Fruit fly (Drosophila melanogaster): Measurements from ENCODE around the gene lbe.

The lbe gene

dm6 chr3R:21426795-21427194, 19.5 kb downstream of the lbe start:
- TF ChIP-seq CG17801 (GFP tag; optimal IDR thresholded peaks at IDR 0.05; ENCODE audit: partially characterized antibody) = no peak

- no peak for TF ChIP-seq CG17801 (GFP tag; optimal IDR thresholded peaks at IDR 0.05; ENCODE audit: partially characterized antibody)
These were observed 26.4 kb downstream of the lbe start for dm6 chr3R:21419932-21420331.

dm6 chr3R:21419258-21419657, 27.1 kb downstream of the lbe start:
- no peak for TF ChIP-seq CG17801 (GFP tag; optimal IDR thresholded peaks at IDR 0.05; ENCODE audit: partially characterized antibody)

dm6 chr3R:21416888-21417287, 29.4 kb downstream of the lbe start:
- no peak for TF ChIP-seq CG17801 (GFP tag; optimal IDR thresholded peaks at IDR 0.05; ENCODE audit: partially characterized antibody)

- no peak for TF ChIP-seq CG17801 (GFP tag; optimal IDR thresholded peaks at IDR 0.05; ENCODE audit: partially characterized antibody)
These were observed 31.2 kb downstream of the lbe start for dm6 chr3R:21415016-21415638.

dm6 chr3R:21414169-21414568, 32.2 kb downstream of the lbe start:
- no peak for TF ChIP-seq CG17801 (GFP tag; optimal IDR thresholded peaks at IDR 0.05; ENCODE audit: partially characterized antibody)

dm6 chr3R:21408823-21409222, 37.5 kb downstream of the lbe start, which contains the start of gene CheB93b:
Gene CheB93b, plus strand, starts transcription at chr3R:21409123.
- TF ChIP-seq CG17801 (GFP tag; optimal IDR thresholded peaks at IDR 0.05; ENCODE audit: partially characterized antibody) = no peak

dm6 chr3R:21408372-21408771, 38.0 kb downstream of the lbe start:
- no peak for TF ChIP-seq CG17801 (GFP tag; optimal IDR thresholded peaks at IDR 0.05; ENCODE audit: partially characterized antibody)

- TF ChIP-seq CG17801 (GFP tag; optimal IDR thresholded peaks at IDR 0.05; ENCODE audit: partially characterized antibody) = no peak
These were observed 39.2 kb downstream of the lbe start, which contains the start of gene CheB93a for dm6 chr3R:21407145-21407544. Gene CheB93a, plus strand, starts transcription at chr3R:21407445.

dm6 chr3R:21406708-21407107, 39.6 kb downstream of the lbe start:
- no peak for TF ChIP-seq CG17801 (GFP tag; optimal IDR thresholded peaks at IDR 0.05; ENCODE audit: partially characterized antibody)

- TF ChIP-seq CG17801 (GFP tag; optimal IDR thresholded peaks at IDR 0.05; ENCODE audit: partially characterized antibody) = no peak
These were observed 42.9 kb downstream of the lbe start, which contains the start of gene CG7907 for dm6 chr3R:21403435-21403834. Gene CG7907, plus strand, starts transcription at chr3R:21403735.

dm6 chr3R:21399642-21400041, 46.7 kb downstream of the lbe start, which contains the start of gene Ugt49B2:
Gene Ugt49B2, minus strand, starts transcription at chr3R:21399742.
- no peak for TF ChIP-seq CG17801 (GFP tag; optimal IDR thresholded peaks at IDR 0.05; ENCODE audit: partially characterized antibody)

dm6 chr3R:21393005-21393729, 53.2 kb downstream of the lbe start:
- TF ChIP-seq CG17801 (GFP tag; optimal IDR thresholded peaks at IDR 0.05; ENCODE audit: partially characterized antibody) = no peak

dm6 chr3R:21392221-21392620, 54.1 kb downstream of the lbe start:
- no peak for TF ChIP-seq CG17801 (GFP tag; optimal IDR thresholded peaks at IDR 0.05; ENCODE audit: partially characterized antibody)
